Fruit fly (Drosophila melanogaster): ENCODE data around the gene CG5676.

Gene CG5676

DNA sequence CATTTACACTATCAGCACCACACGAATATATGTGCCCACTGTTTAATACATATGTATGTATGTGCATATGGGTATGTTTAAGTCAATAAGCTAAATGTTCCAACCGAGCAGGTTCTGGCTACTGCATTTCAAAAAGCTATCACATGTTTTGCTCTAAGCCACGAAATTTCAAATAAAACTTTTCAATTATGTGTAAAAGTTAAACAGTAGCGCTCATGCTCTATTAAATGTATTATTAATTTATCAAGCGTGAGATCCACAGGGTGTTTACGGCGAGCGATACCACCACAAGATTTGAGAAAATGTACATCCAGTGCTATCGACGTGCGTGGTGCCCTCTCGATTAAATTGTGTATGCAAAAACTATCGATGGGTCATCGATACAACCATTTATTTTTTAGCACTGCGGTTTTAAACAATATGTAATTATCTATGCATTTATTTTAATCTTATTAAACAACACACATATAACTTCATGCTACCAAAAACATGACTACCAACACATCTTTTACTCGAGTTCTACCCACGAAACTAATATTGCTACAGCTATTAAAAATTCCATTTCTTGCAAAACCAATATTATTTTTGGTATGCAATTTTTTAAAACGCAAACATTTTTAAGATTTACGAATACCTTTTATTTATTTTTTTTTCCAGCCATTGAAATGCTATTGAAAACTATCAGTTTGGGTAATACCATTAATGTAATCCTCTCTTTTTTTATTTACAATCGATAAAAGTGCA is 5.2 kb upstream of the CG5676 start, which contains the start of gene Pten (continued):
- TF ChIP-seq mld (GFP tag; IDR thresholded peaks at IDR 0.05; ENCODE audit: partially characterized antibody) = peak; percentile 80; the same call in 2 of the 3 replicates
- peak; percentile 32 for TF ChIP-seq D19A (tag; optimal IDR thresholded peaks at IDR 0.05)
- TF ChIP-seq NC2α (GFP tag; optimal IDR thresholded peaks at IDR 0.05) = peak; percentile 31
- no peak for TF ChIP-seq CG7987 (GFP tag; optimal IDR thresholded peaks at IDR 0.05)
- peak; percentile 69 for TF ChIP-seq lilli (GFP tag; optimal IDR thresholded peaks at IDR 0.05)
- peak; percentile 61 for TF ChIP-seq pfk (GFP tag; optimal IDR thresholded peaks at IDR 0.05)
- no peak for TF ChIP-seq CG6813 (GFP tag; optimal IDR thresholded peaks at IDR 0.05)
- peak; percentile 41 for TF ChIP-seq CG17912 (GFP tag; optimal IDR thresholded peaks at IDR 0.05)
- TF ChIP-seq CG5245 (GFP tag; optimal IDR thresholded peaks at IDR 0.05) = peak; percentile 60
- peak; percentile 76 for TF ChIP-seq CoRest (tag; optimal IDR thresholded peaks at IDR 0.05)
- TF ChIP-seq phol (tag; optimal IDR thresholded peaks at IDR 0.05) = peak; percentile 85
- TF ChIP-seq NfI (GFP tag; optimal IDR thresholded peaks at IDR 0.05) = peak; percentile 64
- no peak for TF ChIP-seq Hmr (GFP tag; optimal IDR thresholded peaks at IDR 0.05)
- peak; percentile 38 for TF ChIP-seq CG10147 (GFP tag; optimal IDR thresholded peaks at IDR 0.05)
- TF ChIP-seq eve (GFP tag; optimal IDR thresholded peaks at IDR 0.05) = peak in 1 of 2 experiments; percentile 8
- no peak for TF ChIP-seq hkb (optimal IDR thresholded peaks at IDR 0.05)
- peak; percentile 59; the same call in 1 of the 2 replicates for TF ChIP-seq hkb (GFP tag; IDR thresholded peaks at IDR 0.05)
- TF ChIP-seq sob (GFP tag; IDR thresholded peaks at IDR 0.05) = 0 out of 2 replicates have a peak, but pooled peaks have one; percentile 54
- peak; percentile 87 for TF ChIP-seq ato (GFP tag; IDR thresholded peaks at IDR 0.05; ENCODE audit: partially characterized antibody)
- peak; percentile 46 for TF ChIP-seq crc (GFP tag; optimal IDR thresholded peaks at IDR 0.05)
- TF ChIP-seq ssp (GFP tag; IDR thresholded peaks at IDR 0.05) = peak; percentile 81
- peak; percentile 28 for TF ChIP-seq Dp (GFP tag; optimal IDR thresholded peaks at IDR 0.05)
- peak; percentile 63 for TF ChIP-seq Hsf (GFP tag; optimal IDR thresholded peaks at IDR 0.05)
- TF ChIP-seq CHES-1-like (GFP tag; optimal IDR thresholded peaks at IDR 0.05) = peak; percentile 29
- peak; percentile 84 for TF ChIP-seq Dll (GFP tag; IDR thresholded peaks at IDR 0.05; ENCODE audit: partially characterized antibody)
- no peak for TF ChIP-seq Oaz (GFP tag; IDR thresholded peaks at IDR 0.05)
- TF ChIP-seq Fer3 (tag; optimal IDR thresholded peaks at IDR 0.05) = peak; percentile 61
- TF ChIP-seq vfl (GFP tag; optimal IDR thresholded peaks at IDR 0.05) = no peak
- no peak for TF ChIP-seq insv (GFP tag; optimal IDR thresholded peaks at IDR 0.05)
- peak; percentile 16 for TF ChIP-seq CG12744 (GFP tag; optimal IDR thresholded peaks at IDR 0.05)
- no peak for TF ChIP-seq cwo (GFP tag; optimal IDR thresholded peaks at IDR 0.05)
- TF ChIP-seq CG6272 (GFP tag; IDR thresholded peaks at IDR 0.05) = no peak
- peak; percentile 70 for TF ChIP-seq CG4617 (GFP tag; optimal IDR thresholded peaks at IDR 0.05; ENCODE audit: borderline replicate concordance)
- no peak for TF ChIP-seq CG43689 (GFP tag; IDR thresholded peaks at IDR 0.05)
- TF ChIP-seq fd102C (GFP tag; optimal IDR thresholded peaks at IDR 0.05) = peak; percentile 44
- TF ChIP-seq peb (GFP tag; IDR thresholded peaks at IDR 0.05) = no peak
- TF ChIP-seq Sry-δ (GFP tag; optimal IDR thresholded peaks at IDR 0.05) = peak; percentile 79
- TF ChIP-seq vnd (GFP tag; IDR thresholded peaks at IDR 0.05; ENCODE audit: partially characterized antibody) = peak; percentile 85
- TF ChIP-seq CG18262 (tag; optimal IDR thresholded peaks at IDR 0.05) = peak; percentile 84
- no peak for TF ChIP-seq caup (GFP tag; optimal IDR thresholded peaks at IDR 0.05; ENCODE audit: severe bottlenecking)
- peak; percentile 61 for TF ChIP-seq kay (GFP tag; optimal IDR thresholded peaks at IDR 0.05)
- no peak for TF ChIP-seq ac (GFP tag; optimal IDR thresholded peaks at IDR 0.05)
- peak; percentile 83 for TF ChIP-seq pzg (GFP tag; optimal IDR thresholded peaks at IDR 0.05)
- TF ChIP-seq ken (GFP tag; IDR thresholded peaks at IDR 0.05) = no peak; the same call in 2 of the 3 replicates
- peak; percentile 25 for TF ChIP-seq CG9437 (GFP tag; optimal IDR thresholded peaks at IDR 0.05)
- TF ChIP-seq fd3F (GFP tag; optimal IDR thresholded peaks at IDR 0.05) = peak; percentile 42
- TF ChIP-seq Eip74EF (GFP tag; optimal IDR thresholded peaks at IDR 0.05) = no peak
- TF ChIP-seq B-H2 (GFP tag; optimal IDR thresholded peaks at IDR 0.05) = peak; percentile 30

Measured in whole organism, embryonic.